Fruit fly (Drosophila melanogaster) whole organism, embryonic: ENCODE measurements around the gene CG32625.
A peak's percentile ranks its signal among the peaks of the same experiment; 100 is the strongest.

Source experiments
- CG10147 ChIP-seq: fragments of 200-800 bp; sonication (Bioruptor generic); optimal IDR thresholded peaks from 2 replicates; lab custom pipeline; 2019; ENCODE audit warnings: missing biosample characterization, mild to moderate bottlenecking, missing genetic modification characterization, moderate library complexity
- CG11695 ChIP-seq: fragments of 200-800 bp; sonication (Bioruptor generic); IDR thresholded peaks from 3 replicates; pipeline ENCODE4 v1.3.6; 2022; ENCODE audit warnings: missing biosample characterization, missing genetic modification characterization
- CG1233 ChIP-seq: fragments of 200-800 bp; sonication (Bioruptor generic); optimal IDR thresholded peaks from 4 replicates; lab custom pipeline; 2018; ENCODE audit warnings: missing biosample characterization, mild to moderate bottlenecking, missing genetic modification characterization
- CG12769 ChIP-seq: fragments of 200-800 bp; sonication (Bioruptor generic); optimal IDR thresholded peaks from 2 replicates; lab custom pipeline; 2019; ENCODE audit warnings: missing biosample characterization, mild to moderate bottlenecking, missing genetic modification characterization, moderate library complexity
- CG13775 ChIP-seq: fragments of 200-800 bp; sonication (Bioruptor generic); optimal IDR thresholded peaks from 3 replicates; lab custom pipeline; 2017; ENCODE audit warnings: missing biosample characterization, mild to moderate bottlenecking, missing genetic modification characterization
- CG1602 ChIP-seq: fragments of 200-800 bp; sonication (Bioruptor generic); optimal IDR thresholded peaks from 3 replicates; lab custom pipeline; 2016; ENCODE audit warnings: missing biosample characterization, missing genetic modification characterization
- CG1647 ChIP-seq: fragments of 200-800 bp; sonication (Bioruptor generic); optimal IDR thresholded peaks from 3 replicates; lab custom pipeline; 2016; ENCODE audit warnings: missing biosample characterization, missing genetic modification characterization
- CG17385 ChIP-seq: fragments of 200-800 bp; sonication (Bioruptor generic); optimal IDR thresholded peaks from 3 replicates; lab custom pipeline; 2018; ENCODE audit warnings: missing biosample characterization, mild to moderate bottlenecking, missing genetic modification characterization
- CG17802 ChIP-seq: fragments of 200-800 bp; sonication (Bioruptor generic); optimal IDR thresholded peaks from 2 replicates; lab custom pipeline; 2018; ENCODE audit warnings: missing biosample characterization, mild to moderate bottlenecking, missing genetic modification characterization, moderate library complexity
- CG1832 ChIP-seq: fragments of 200-800 bp; sonication (Bioruptor generic); optimal IDR thresholded peaks from 2 replicates; lab custom pipeline; 2017; ENCODE audit warnings: missing biosample characterization, mild to moderate bottlenecking, missing genetic modification characterization, inconsistent platforms
- CG2199 ChIP-seq: fragments of 200-800 bp; sonication (Bioruptor generic); IDR thresholded peaks from 3 replicates; pipeline ENCODE4 v1.3.6; 2022; ENCODE audit warnings: missing biosample characterization, missing genetic modification characterization
- CG2712 ChIP-seq: fragments of 200-800 bp; optimal IDR thresholded peaks from 3 replicates; lab custom pipeline; 2019; ENCODE audit warnings: missing biosample characterization, mild to moderate bottlenecking, missing genetic modification characterization, moderate library complexity
- CG31224 ChIP-seq: fragments of 200-800 bp; sonication (Bioruptor generic); IDR thresholded peaks from 2 replicates; pipeline ENCODE4 v1.3.6; 2022; ENCODE audit warnings: missing biosample characterization, missing genetic modification characterization
- CG31441 ChIP-seq: fragments of 200-800 bp; sonication (Bioruptor generic); IDR thresholded peaks from 2 replicates; pipeline ENCODE4 v1.3.6; 2022; ENCODE audit warnings: missing biosample characterization, missing genetic modification characterization
- CG3163 ChIP-seq: fragments of 200-800 bp; sonication (Bioruptor generic); optimal IDR thresholded peaks from 3 replicates; lab custom pipeline; 2016; ENCODE audit warnings: missing biosample characterization, missing genetic modification characterization
- CG34224 ChIP-seq: fragments of 200-800 bp; sonication (Bioruptor generic); IDR thresholded peaks from 3 replicates; pipeline ENCODE4 v1.3.6; 2022; ENCODE audit warnings: missing biosample characterization, missing genetic modification characterization; ENCODE audit not compliant: partially characterized antibody
- CG42726 ChIP-seq: fragments of 200-800 bp; sonication (Bioruptor generic); IDR thresholded peaks from 2 replicates; pipeline ENCODE4 v1.3.6; 2022; ENCODE audit warnings: missing biosample characterization, missing genetic modification characterization; ENCODE audit not compliant: partially characterized antibody
- CG4617 ChIP-seq: fragments of 200-800 bp; sonication (Bioruptor generic); optimal IDR thresholded peaks from 3 replicates; lab custom pipeline; 2016; ENCODE audit warnings: missing biosample characterization, missing genetic modification characterization, borderline replicate concordance
- CG4707 ChIP-seq: fragments of 200-800 bp; sonication (Bioruptor generic); optimal IDR thresholded peaks from 2 replicates; lab custom pipeline; 2018; ENCODE audit warnings: missing biosample characterization, mild to moderate bottlenecking, missing genetic modification characterization, moderate library complexity
- CG4820 ChIP-seq: fragments of 200-800 bp; sonication (Bioruptor generic); optimal IDR thresholded peaks from 3 replicates; lab custom pipeline; 2016; ENCODE audit warnings: missing biosample characterization, missing genetic modification characterization
- CG6854 ChIP-seq: fragments of 200-800 bp; sonication (Bioruptor generic); optimal IDR thresholded peaks from 3 replicates; lab custom pipeline; 2017; ENCODE audit warnings: missing biosample characterization, mild to moderate bottlenecking, missing genetic modification characterization
- CG7786 ChIP-seq: fragments of 200-800 bp; sonication (Bioruptor generic); optimal IDR thresholded peaks from 2 replicates; lab custom pipeline; 2016; ENCODE audit warnings: missing biosample characterization, missing genetic modification characterization
- CG7963 ChIP-seq: fragments of 200-800 bp; sonication (Bioruptor generic); IDR thresholded peaks from 3 replicates; pipeline ENCODE4 v1.3.6; 2022; ENCODE audit warnings: missing biosample characterization, missing genetic modification characterization; ENCODE audit not compliant: partially characterized antibody
- CG8290 ChIP-seq, 3 experiments: fragments of 200-800 bp; sonication (Bioruptor generic); optimal IDR thresholded peaks; 2 replicates each; lab custom pipeline; 2016 to 2019; ENCODE audit warnings: missing biosample characterization in 3 of 3, missing genetic modification characterization in 3 of 3, mild to moderate bottlenecking in 2 of 3, moderate library complexity in 1 of 3
- Dp ChIP-seq: fragments of 200-800 bp; sonication (Bioruptor generic); optimal IDR thresholded peaks from 2 replicates; lab custom pipeline; 2018; ENCODE audit warnings: missing biosample characterization, mild to moderate bottlenecking, missing genetic modification characterization, moderate library complexity
- Drgx ChIP-seq: fragments of 200-800 bp; sonication (Bioruptor generic); IDR thresholded peaks from 2 replicates; pipeline ENCODE4 v1.3.6; 2022; ENCODE audit warnings: missing biosample characterization, missing genetic modification characterization
- Elba2 ChIP-seq: fragments of 200-800 bp; sonication (Bioruptor generic); optimal IDR thresholded peaks from 3 replicates; lab custom pipeline; 2016; ENCODE audit warnings: missing biosample characterization, missing genetic modification characterization
- Ets97D ChIP-seq: fragments of 200-800 bp; sonication (Bioruptor generic); optimal IDR thresholded peaks from 3 replicates; lab custom pipeline; 2016; ENCODE audit warnings: missing biosample characterization, missing genetic modification characterization
- HLH3B ChIP-seq: fragments of 200-800 bp; sonication (Bioruptor generic); IDR thresholded peaks from 2 replicates; pipeline ENCODE4 v1.3.6; 2022; ENCODE audit warnings: missing biosample characterization, missing genetic modification characterization
- Hey ChIP-seq: fragments of 200-800 bp; sonication (Bioruptor generic); optimal IDR thresholded peaks from 3 replicates; lab custom pipeline; 2018; ENCODE audit warnings: missing biosample characterization, mild to moderate bottlenecking, missing genetic modification characterization
- HmgZ ChIP-seq: fragments of 200-800 bp; sonication (Bioruptor generic); optimal IDR thresholded peaks from 2 replicates; lab custom pipeline; 2018; ENCODE audit warnings: missing biosample characterization, mild to moderate bottlenecking, missing genetic modification characterization
- MBD-R2 ChIP-seq: fragments of 200-800 bp; sonication (Bioruptor generic); IDR thresholded peaks from 2 replicates; pipeline ENCODE4 v1.3.6; 2022; ENCODE audit warnings: missing biosample characterization, missing genetic modification characterization
- Rfx ChIP-seq: fragments of 200-800 bp; sonication (Bioruptor generic); IDR thresholded peaks from 2 replicates; pipeline ENCODE4 v1.3.6; 2022; ENCODE audit warnings: missing biosample characterization, missing genetic modification characterization
- Sin3A ChIP-seq: fragments of >200 bp; optimal IDR thresholded peaks from 2 replicates; lab custom pipeline; 2018
- abd-A ChIP-seq: fragments of 200-800 bp; sonication (Bioruptor generic); optimal IDR thresholded peaks from 3 replicates; lab custom pipeline; 2019; ENCODE audit warnings: missing biosample characterization, mild to moderate bottlenecking, missing genetic modification characterization, moderate library complexity
- al ChIP-seq: fragments of 200-800 bp; sonication (Bioruptor generic); IDR thresholded peaks from 2 replicates; pipeline ENCODE4 v1.3.6; 2022; ENCODE audit warnings: missing biosample characterization, missing genetic modification characterization
- amos ChIP-seq: fragments of 200-800 bp; sonication (Bioruptor generic); IDR thresholded peaks from 2 replicates; pipeline ENCODE4 v1.3.6; 2022; ENCODE audit warnings: missing biosample characterization, missing genetic modification characterization; ENCODE audit not compliant: partially characterized antibody
- cato ChIP-seq: fragments of 200-800 bp; sonication (Bioruptor generic); optimal IDR thresholded peaks from 2 replicates; lab custom pipeline; 2016; ENCODE audit warnings: missing biosample characterization, missing genetic modification characterization, borderline replicate concordance
- chif ChIP-seq, 2 experiments: fragments of 200-800 bp; sonication (Bioruptor generic); optimal IDR thresholded peaks; 3 replicates each; lab custom pipeline; 2016; ENCODE audit warnings: missing biosample characterization in 2 of 2, missing genetic modification characterization in 2 of 2
- crc ChIP-seq: fragments of 200-800 bp; sonication (Bioruptor generic); optimal IDR thresholded peaks from 2 replicates; lab custom pipeline; 2016; ENCODE audit warnings: missing biosample characterization, missing genetic modification characterization
- esg ChIP-seq: fragments of 200-800 bp; sonication (Bioruptor generic); conservative IDR thresholded peaks from 2 replicates; pipeline ENCODE4 v1.3.6; 2022; ENCODE audit warnings: missing biosample characterization, missing genetic modification characterization
- gsb ChIP-seq: fragments of 200-800 bp; sonication (Bioruptor generic); IDR thresholded peaks from 2 replicates; pipeline ENCODE4 v1.3.6; 2022; ENCODE audit warnings: missing biosample characterization, missing genetic modification characterization
- hbn ChIP-seq: fragments of 200-800 bp; sonication (Bioruptor generic); IDR thresholded peaks from 2 replicates; pipeline ENCODE4 v1.3.6; 2022; ENCODE audit warnings: missing biosample characterization, missing genetic modification characterization; ENCODE audit not compliant: partially characterized antibody
- jigr1 ChIP-seq: fragments of 200-800 bp; sonication (Bioruptor generic); IDR thresholded peaks from 3 replicates; pipeline ENCODE4 v1.3.6; 2022; ENCODE audit warnings: missing biosample characterization, missing genetic modification characterization
- nmo ChIP-seq: fragments of 200-800 bp; sonication (Bioruptor generic); optimal IDR thresholded peaks from 2 replicates; lab custom pipeline; 2018; ENCODE audit warnings: missing biosample characterization, mild to moderate bottlenecking, missing genetic modification characterization, moderate library complexity
- onecut ChIP-seq: fragments of 200-800 bp; sonication (Bioruptor generic); IDR thresholded peaks from 2 replicates; pipeline ENCODE4 v1.3.6; 2022; ENCODE audit warnings: missing biosample characterization, missing genetic modification characterization
- psq ChIP-seq: fragments of 200-800 bp; sonication (Bioruptor generic); optimal IDR thresholded peaks from 2 replicates; lab custom pipeline; 2017; ENCODE audit warnings: missing biosample characterization, missing genetic modification characterization
- pum ChIP-seq: fragments of 200-800 bp; sonication (Bioruptor generic); optimal IDR thresholded peaks from 2 replicates; lab custom pipeline; 2016; ENCODE audit warnings: missing biosample characterization, missing genetic modification characterization
- sima ChIP-seq: fragments of 200-800 bp; sonication (Bioruptor generic); optimal IDR thresholded peaks from 2 replicates; lab custom pipeline; 2016; ENCODE audit warnings: missing biosample characterization, missing genetic modification characterization
- sna ChIP-seq: fragments of 200-800 bp; sonication (Bioruptor generic); IDR thresholded peaks from 2 replicates; pipeline ENCODE4 v1.3.6; 2022; ENCODE audit warnings: missing biosample characterization, missing genetic modification characterization; ENCODE audit not compliant: partially characterized antibody
- sug ChIP-seq: fragments of 200-800 bp; optimal IDR thresholded peaks from 2 replicates; lab custom pipeline; 2019; ENCODE audit warnings: missing biosample characterization, mild to moderate bottlenecking, missing genetic modification characterization, moderate library complexity
- yki ChIP-seq: fragments of >200 bp; optimal IDR thresholded peaks from 3 replicates; lab custom pipeline; 2018

CG32625 gene

dm6 chrX:13736174-13736482, 20.5 kb downstream of the CG32625 start, which contains the start of gene g (continued):
- peak; percentile 35; the same call in 1 of the 2 replicates for TF ChIP-seq Rfx (GFP tag; lab: Robert Waterston, UW)
- no peak for TF ChIP-seq CG31441 (GFP tag; lab: Robert Waterston, UW)
- TF ChIP-seq psq (GFP tag; lab: Kevin White, UChicago): no peak
- TF ChIP-seq CG8290 (GFP tag; optimal IDR thresholded peaks at IDR 0.05; lab: Kevin White, UChicago): no peak
- TF ChIP-seq CG8290 (tag; optimal IDR thresholded peaks at IDR 0.05; lab: Kevin White, UChicago): no peak
- no peak for TF ChIP-seq CG1647 (GFP tag; lab: Kevin White, UChicago)
- TF ChIP-seq CG7786 (GFP tag; lab: Kevin White, UChicago): no peak
- no peak for TF ChIP-seq CG4820 (GFP tag; lab: Kevin White, UChicago)
- TF ChIP-seq esg (GFP tag; lab: Robert Waterston, UW): no peak
- TF ChIP-seq yki (lab: Kevin White, UChicago): no peak
- TF ChIP-seq HLH3B (GFP tag; lab: Robert Waterston, UW): no peak
- no peak for TF ChIP-seq CG1233
- TF ChIP-seq CG11695: no peak
- no peak for TF ChIP-seq CG17385 (GFP tag; lab: Kevin White, UChicago)
- no peak for TF ChIP-seq CG4617
- no peak for TF ChIP-seq onecut (GFP tag; lab: Robert Waterston, UW)
- TF ChIP-seq CG4707 (GFP tag; lab: Kevin White, UChicago): no peak
- TF ChIP-seq sima: no peak
- TF ChIP-seq CG3163: no peak
- peak; percentile 69 for TF ChIP-seq Sin3A (lab: Kevin White, UChicago)
- TF ChIP-seq CG13775 (GFP tag; lab: Kevin White, UChicago): no peak
- peak; percentile 64 for TF ChIP-seq Dp
- TF ChIP-seq CG2712 (tag; lab: Kevin White, UChicago): no peak
- TF ChIP-seq sug (tag; lab: Kevin White, UChicago): no peak
- no peak for TF ChIP-seq al (GFP tag; lab: Robert Waterston, UW)
- TF ChIP-seq CG31224: no peak
- no peak for TF ChIP-seq CG12769
- TF ChIP-seq CG1832: no peak
- no peak for TF ChIP-seq Elba2 (GFP tag; lab: Kevin White, UChicago)
- peak; percentile 83 for TF ChIP-seq Ets97D (GFP tag; lab: Kevin White, UChicago)
- no peak for TF ChIP-seq CG2199 (GFP tag; lab: Robert Waterston, UW)
- TF ChIP-seq CG1602 (GFP tag; lab: Kevin White, UChicago): no peak
- no peak for TF ChIP-seq pum (GFP tag; lab: Kevin White, UChicago)
- TF ChIP-seq cato (GFP tag; lab: Kevin White, UChicago): no peak
- peak; percentile 81 for TF ChIP-seq hbn (GFP tag; lab: Robert Waterston, UW)
- TF ChIP-seq chif (GFP tag; optimal IDR thresholded peaks at IDR 0.05; lab: Kevin White, UChicago): no peak
- TF ChIP-seq CG42726 (GFP tag; lab: Robert Waterston, UW): peak; percentile 88
- no peak for TF ChIP-seq CG6854
- TF ChIP-seq Hey (tag; lab: Kevin White, UChicago): no peak
- no peak for TF ChIP-seq Drgx (GFP tag; lab: Robert Waterston, UW)
- no peak for TF ChIP-seq crc
- TF ChIP-seq MBD-R2 (GFP tag; lab: Robert Waterston, UW): peak; percentile 68
- TF ChIP-seq CG17802 (tag; lab: Kevin White, UChicago): no peak
- no peak for TF ChIP-seq CG10147
- TF ChIP-seq jigr1 (GFP tag; lab: Robert Waterston, UW): no peak
- TF ChIP-seq CG7963 (GFP tag; lab: Robert Waterston, UW): peak; percentile 80
- peak; percentile 78 for TF ChIP-seq CG34224
- TF ChIP-seq amos (GFP tag; lab: Robert Waterston, UW): peak; percentile 94
- TF ChIP-seq nmo (GFP tag; lab: Kevin White, UChicago): no peak
- TF ChIP-seq gsb (GFP tag; lab: Robert Waterston, UW): no peak
- TF ChIP-seq abd-A (tag; lab: Kevin White, UChicago): no peak
- peak; percentile 53 for TF ChIP-seq HmgZ
- peak; percentile 63 for TF ChIP-seq sna (GFP tag; lab: Robert Waterston, UW)
